Fruit fly (Drosophila melanogaster) whole organism, embryonic: Measurements from ENCODE around the gene Eip75B.
A peak's percentile ranks its signal among the peaks of the same experiment; 100 is the strongest.

Experiments used
- B-H2 ChIP-seq: fragments of 200-800 bp; sonication (Bioruptor generic); optimal IDR thresholded peaks from 2 replicates; lab custom pipeline; 2018; ENCODE audit warnings: missing biosample characterization, mild to moderate bottlenecking, missing genetic modification characterization
- C15 ChIP-seq: fragments of 200-800 bp; sonication (Bioruptor generic); IDR thresholded peaks from 3 replicates; pipeline ENCODE4 v1.3.6; 2022; ENCODE audit warnings: missing biosample characterization, missing genetic modification characterization
- CG10431 ChIP-seq: fragments of 200-800 bp; sonication (Bioruptor generic); optimal IDR thresholded peaks from 3 replicates; lab custom pipeline; 2018; ENCODE audit warnings: missing biosample characterization, mild to moderate bottlenecking, missing genetic modification characterization
- CG11247 ChIP-seq: fragments of 200-800 bp; sonication (Bioruptor generic); IDR thresholded peaks from 2 replicates; pipeline ENCODE4 v1.3.6; 2022; ENCODE audit warnings: missing biosample characterization, missing genetic modification characterization
- CG11398 ChIP-seq: fragments of 200-800 bp; sonication (Bioruptor generic); optimal IDR thresholded peaks from 2 replicates; lab custom pipeline; 2016; ENCODE audit warnings: missing biosample characterization, missing genetic modification characterization
- CG12071 ChIP-seq: fragments of 200-800 bp; sonication (Bioruptor generic); optimal IDR thresholded peaks from 3 replicates; lab custom pipeline; 2018; ENCODE audit warnings: missing biosample characterization, mild to moderate bottlenecking, missing genetic modification characterization
- CG12769 ChIP-seq: fragments of 200-800 bp; sonication (Bioruptor generic); optimal IDR thresholded peaks from 2 replicates; lab custom pipeline; 2019; ENCODE audit warnings: missing biosample characterization, mild to moderate bottlenecking, missing genetic modification characterization, moderate library complexity
- CG13296 ChIP-seq: fragments of 200-800 bp; sonication (Bioruptor generic); optimal IDR thresholded peaks from 3 replicates; lab custom pipeline; 2018; ENCODE audit warnings: missing biosample characterization, mild to moderate bottlenecking, missing genetic modification characterization
- CG13894 ChIP-seq: fragments of 200-800 bp; sonication (Bioruptor generic); optimal IDR thresholded peaks from 3 replicates; lab custom pipeline; 2018; ENCODE audit warnings: missing biosample characterization, mild to moderate bottlenecking, missing genetic modification characterization, moderate library complexity
- CG14441 ChIP-seq: fragments of 200-800 bp; sonication (Bioruptor generic); IDR thresholded peaks from 2 replicates; pipeline ENCODE4 v1.3.6; 2022; ENCODE audit warnings: missing biosample characterization, missing genetic modification characterization
- CG14667 ChIP-seq: fragments of 200-800 bp; sonication (Bioruptor generic); IDR thresholded peaks from 2 replicates; pipeline ENCODE4 v1.3.6; 2022; ENCODE audit warnings: missing biosample characterization, missing genetic modification characterization
- CG15269 ChIP-seq: fragments of 200-800 bp; sonication (Bioruptor generic); optimal IDR thresholded peaks from 2 replicates; lab custom pipeline; 2018; ENCODE audit warnings: missing biosample characterization, mild to moderate bottlenecking, missing genetic modification characterization, moderate library complexity
- CG15601 ChIP-seq: fragments of 200-800 bp; sonication (Bioruptor generic); optimal IDR thresholded peaks from 3 replicates; lab custom pipeline; 2019; ENCODE audit warnings: missing biosample characterization, mild to moderate bottlenecking, missing genetic modification characterization, moderate library complexity
- CG17829 ChIP-seq: fragments of 200-800 bp; optimal IDR thresholded peaks from 2 replicates; lab custom pipeline; 2019; ENCODE audit warnings: missing biosample characterization, mild to moderate bottlenecking, missing genetic modification characterization, moderate library complexity
- CG30403 ChIP-seq: fragments of 200-800 bp; sonication (Bioruptor generic); optimal IDR thresholded peaks from 3 replicates; lab custom pipeline; 2016; ENCODE audit warnings: missing biosample characterization, missing genetic modification characterization
- CG34422 ChIP-seq: fragments of 200-800 bp; sonication (Bioruptor generic); IDR thresholded peaks from 3 replicates; pipeline ENCODE4 v1.3.6; 2022; ENCODE audit warnings: missing biosample characterization, missing genetic modification characterization
- CG3838 ChIP-seq: fragments of 200-800 bp; sonication (Bioruptor generic); optimal IDR thresholded peaks from 3 replicates; lab custom pipeline; 2016; ENCODE audit warnings: missing biosample characterization, missing genetic modification characterization
- CG4282 ChIP-seq: fragments of 200-800 bp; sonication (Bioruptor generic); optimal IDR thresholded peaks from 2 replicates; lab custom pipeline; 2016; ENCODE audit warnings: missing biosample characterization, missing genetic modification characterization
- CG5180 ChIP-seq: fragments of 200-800 bp; sonication (Bioruptor generic); optimal IDR thresholded peaks from 3 replicates; lab custom pipeline; 2017; ENCODE audit warnings: missing biosample characterization, missing genetic modification characterization, mild to moderate bottlenecking, moderate library complexity, missing genetic modification reagents
- CG8388 ChIP-seq: fragments of 200-800 bp; sonication (Bioruptor generic); optimal IDR thresholded peaks from 2 replicates; lab custom pipeline; 2019; ENCODE audit warnings: missing biosample characterization, mild to moderate bottlenecking, missing genetic modification characterization, moderate library complexity
- CG9437 ChIP-seq: fragments of 200-800 bp; sonication (Bioruptor generic); optimal IDR thresholded peaks from 2 replicates; lab custom pipeline; 2018; ENCODE audit warnings: missing biosample characterization, mild to moderate bottlenecking, missing genetic modification characterization
- Doc3 ChIP-seq: fragments of 200-800 bp; sonication (Bioruptor generic); IDR thresholded peaks from 3 replicates; pipeline ENCODE4 v1.3.6; 2022; ENCODE audit warnings: missing biosample characterization, missing genetic modification characterization; ENCODE audit not compliant: partially characterized antibody
- GATAe ChIP-seq: fragments of 200-800 bp; sonication (Bioruptor generic); conservative IDR thresholded peaks from 2 replicates; pipeline ENCODE4 v1.3.6; 2022; ENCODE audit warnings: missing biosample characterization, missing genetic modification characterization
- H2.0 ChIP-seq: fragments of 200-800 bp; sonication (Bioruptor generic); IDR thresholded peaks from 2 replicates; pipeline ENCODE4 v1.3.6; 2022; ENCODE audit warnings: missing biosample characterization, missing genetic modification characterization
- HLH54F ChIP-seq: fragments of 200-800 bp; sonication (Bioruptor generic); optimal IDR thresholded peaks from 3 replicates; lab custom pipeline; 2016; ENCODE audit warnings: missing biosample characterization, missing genetic modification characterization
- Nf-YB ChIP-seq: fragments of 200-800 bp; sonication (Bioruptor generic); optimal IDR thresholded peaks from 3 replicates; lab custom pipeline; 2019; ENCODE audit warnings: missing biosample characterization, mild to moderate bottlenecking, missing genetic modification characterization, moderate library complexity
- Opbp ChIP-seq: fragments of 200-800 bp; sonication (Bioruptor generic); IDR thresholded peaks from 3 replicates; pipeline ENCODE4 v1.3.6; 2022; ENCODE audit warnings: missing biosample characterization, missing genetic modification characterization; ENCODE audit not compliant: partially characterized antibody
- Six4 ChIP-seq: fragments of 200-800 bp; sonication (Bioruptor generic); optimal IDR thresholded peaks from 2 replicates; lab custom pipeline; 2016; ENCODE audit warnings: missing biosample characterization, missing genetic modification characterization
- ci ChIP-seq: fragments of 200-800 bp; sonication (Bioruptor generic); IDR thresholded peaks from 3 replicates; pipeline ENCODE4 v1.3.6; 2022; ENCODE audit warnings: missing biosample characterization, missing genetic modification characterization
- cwo ChIP-seq: fragments of 200-800 bp; sonication (Bioruptor generic); optimal IDR thresholded peaks from 3 replicates; lab custom pipeline; 2017; ENCODE audit warnings: missing biosample characterization, missing genetic modification characterization, mild to moderate bottlenecking, moderate library complexity, missing genetic modification reagents
- dati ChIP-seq: fragments of 200-800 bp; sonication (Bioruptor generic); IDR thresholded peaks from 2 replicates; pipeline ENCODE4 v1.3.6; 2022; ENCODE audit warnings: missing biosample characterization, missing genetic modification characterization
- disco-r ChIP-seq: fragments of 200-800 bp; sonication (Bioruptor generic); optimal IDR thresholded peaks from 2 replicates; lab custom pipeline; 2016; ENCODE audit warnings: missing biosample characterization, missing genetic modification characterization
- ems ChIP-seq: fragments of 200-800 bp; sonication (Bioruptor generic); optimal IDR thresholded peaks from 3 replicates; lab custom pipeline; 2016; ENCODE audit warnings: missing biosample characterization, missing genetic modification characterization
- esg ChIP-seq: fragments of 200-800 bp; sonication (Bioruptor generic); conservative IDR thresholded peaks from 2 replicates; pipeline ENCODE4 v1.3.6; 2022; ENCODE audit warnings: missing biosample characterization, missing genetic modification characterization
- eve ChIP-seq, 2 experiments: fragments of >200 bp; optimal IDR thresholded peaks; 2 replicates each; lab custom pipeline; 2017; ENCODE audit warnings: missing biosample characterization in 2 of 2, missing genetic modification characterization in 2 of 2
- gcm ChIP-seq: fragments of 200-800 bp; sonication (Bioruptor generic); optimal IDR thresholded peaks from 2 replicates; lab custom pipeline; 2019; ENCODE audit warnings: missing biosample characterization, mild to moderate bottlenecking, missing genetic modification characterization, moderate library complexity
- insv ChIP-seq, 2 experiments: fragments of 200-800 bp; sonication (Bioruptor generic); optimal IDR thresholded peaks; 3 replicates each; lab custom pipeline; 2016 to 2018; ENCODE audit warnings: missing biosample characterization in 2 of 2, missing genetic modification characterization in 2 of 2
- knrl ChIP-seq: fragments of 200-800 bp; sonication (Bioruptor generic); IDR thresholded peaks from 3 replicates; pipeline ENCODE4 v1.3.6; 2022; ENCODE audit warnings: missing biosample characterization, missing genetic modification characterization; ENCODE audit not compliant: partially characterized antibody
- mld ChIP-seq: fragments of 200-800 bp; sonication (Bioruptor generic); IDR thresholded peaks from 3 replicates; pipeline ENCODE4 v1.3.6; 2022; ENCODE audit warnings: missing biosample characterization, missing genetic modification characterization; ENCODE audit not compliant: partially characterized antibody
- nmo ChIP-seq: fragments of 200-800 bp; sonication (Bioruptor generic); optimal IDR thresholded peaks from 2 replicates; lab custom pipeline; 2018; ENCODE audit warnings: missing biosample characterization, mild to moderate bottlenecking, missing genetic modification characterization, moderate library complexity
- oc ChIP-seq: fragments of 200-800 bp; sonication (Bioruptor generic); optimal IDR thresholded peaks from 2 replicates; lab custom pipeline; 2018; ENCODE audit warnings: missing biosample characterization, mild to moderate bottlenecking, missing genetic modification characterization, moderate library complexity
- pita ChIP-seq: fragments of 200-800 bp; sonication (Bioruptor generic); optimal IDR thresholded peaks from 2 replicates; lab custom pipeline; 2017; ENCODE audit warnings: missing biosample characterization, mild to moderate bottlenecking, missing genetic modification characterization
- sima ChIP-seq: fragments of 200-800 bp; sonication (Bioruptor generic); optimal IDR thresholded peaks from 2 replicates; lab custom pipeline; 2016; ENCODE audit warnings: missing biosample characterization, missing genetic modification characterization
- sna ChIP-seq: fragments of 200-800 bp; sonication (Bioruptor generic); IDR thresholded peaks from 2 replicates; pipeline ENCODE4 v1.3.6; 2022; ENCODE audit warnings: missing biosample characterization, missing genetic modification characterization; ENCODE audit not compliant: partially characterized antibody
- stc ChIP-seq: fragments of 200-800 bp; sonication (Bioruptor generic); IDR thresholded peaks from 2 replicates; pipeline ENCODE4 v1.3.6; 2022; ENCODE audit warnings: missing biosample characterization, missing genetic modification characterization
- tup ChIP-seq: fragments of 200-800 bp; sonication (Bioruptor generic); optimal IDR thresholded peaks from 2 replicates; lab custom pipeline; 2016; ENCODE audit warnings: missing biosample characterization, mild to moderate bottlenecking, missing genetic modification characterization, moderate library complexity
- usp ChIP-seq: fragments of >200 bp; optimal IDR thresholded peaks from 2 replicates; lab custom pipeline; 2017; ENCODE audit warnings: missing biosample characterization, missing genetic modification characterization
- vnd ChIP-seq: fragments of 200-800 bp; sonication (Bioruptor generic); IDR thresholded peaks from 3 replicates; pipeline ENCODE4 v1.3.6; 2022; ENCODE audit warnings: missing biosample characterization, missing genetic modification characterization; ENCODE audit not compliant: partially characterized antibody

Gene Eip75B

DNA sequence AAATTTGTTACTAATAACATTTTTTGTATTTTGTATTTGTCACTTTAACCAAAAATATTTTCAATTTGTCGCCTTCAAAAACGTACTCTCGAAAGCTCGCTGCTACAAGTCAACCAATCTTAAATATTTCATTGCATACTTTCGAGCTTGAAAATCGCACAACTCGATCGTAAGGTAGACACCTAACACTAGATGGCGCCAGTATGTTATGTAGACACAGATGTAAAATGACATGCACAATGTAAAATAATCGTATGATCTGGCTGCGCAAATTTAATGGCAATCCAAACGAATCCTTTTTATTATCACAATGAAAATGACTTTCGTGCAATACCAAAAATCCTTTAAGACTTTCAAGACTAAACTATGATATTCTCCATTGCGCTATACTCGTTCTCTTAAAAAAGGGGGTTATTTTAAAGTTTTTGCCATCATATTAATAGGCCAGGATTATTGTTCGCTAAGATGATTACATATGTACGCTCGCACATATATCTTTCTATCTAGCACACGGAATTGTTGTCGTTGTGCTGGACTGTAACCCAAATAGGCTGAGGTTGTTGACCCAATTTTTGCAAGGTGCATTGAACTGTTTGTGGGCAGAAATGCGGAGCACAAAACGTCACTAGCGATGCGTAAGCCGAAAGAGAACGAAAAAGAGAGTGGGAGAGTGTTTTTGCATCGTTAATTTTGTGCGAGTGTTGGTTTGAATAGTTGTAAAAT, 76.2 kb downstream of the Eip75B start (continued):
- TF ChIP-seq GATAe (GFP tag; lab: Robert Waterston, UW): no peak; the same call in 1 of the 2 replicates
- peak; percentile 63 for TF ChIP-seq CG15269 (tag; lab: Kevin White, UChicago)
- TF ChIP-seq CG17829: peak; percentile 99
- no peak for TF ChIP-seq Doc3
- TF ChIP-seq gcm (GFP tag; lab: Kevin White, UChicago): peak; percentile 46
- no peak for TF ChIP-seq oc
- no peak for TF ChIP-seq dati (GFP tag; lab: Robert Waterston, UW)
- TF ChIP-seq CG13296 (GFP tag; lab: Kevin White, UChicago): peak; percentile 61
- TF ChIP-seq CG5180 (GFP tag; lab: Kevin White, UChicago): peak; percentile 51
- peak; percentile 81 for TF ChIP-seq CG15601 (tag; lab: Kevin White, UChicago)
- TF ChIP-seq pita: peak; percentile 42
- peak; percentile 71 for TF ChIP-seq CG3838 (GFP tag; lab: Kevin White, UChicago)
- TF ChIP-seq CG34422: peak; percentile 54; the same call in 1 of the 3 replicates
- 0 out of 2 replicates have a peak, but pooled peaks have one; percentile 32 for TF ChIP-seq stc (GFP tag; lab: Robert Waterston, UW)
- TF ChIP-seq H2.0 (GFP tag; lab: Robert Waterston, UW): peak; percentile 37; the same call in 1 of the 2 replicates
- peak in 1 of 2 experiments; percentile 64 for TF ChIP-seq insv (GFP tag; optimal IDR thresholded peaks at IDR 0.05; lab: Kevin White, UChicago)
- TF ChIP-seq CG4282 (GFP tag; lab: Kevin White, UChicago): peak; percentile 22
- peak; percentile 51 for TF ChIP-seq CG13894 (tag; lab: Kevin White, UChicago)
- peak; percentile 27 for TF ChIP-seq cwo (GFP tag; lab: Kevin White, UChicago)
- TF ChIP-seq Nf-YB (GFP tag; lab: Kevin White, UChicago): peak; percentile 60
- peak; percentile 76 for TF ChIP-seq CG12769 (tag; lab: Kevin White, UChicago)
- peak; percentile 45 for TF ChIP-seq CG11398 (GFP tag; lab: Kevin White, UChicago)
- TF ChIP-seq CG12071 (GFP tag; lab: Kevin White, UChicago): peak; percentile 73
- TF ChIP-seq ci (GFP tag; lab: Robert Waterston, UW): peak; percentile 88
- no peak for TF ChIP-seq vnd (GFP tag; lab: Robert Waterston, UW)
- TF ChIP-seq CG30403 (GFP tag; lab: Kevin White, UChicago): peak; percentile 46
- TF ChIP-seq CG10431 (GFP tag; lab: Kevin White, UChicago): peak; percentile 35
- no peak for TF ChIP-seq CG14441 (GFP tag; lab: Robert Waterston, UW)
- peak; percentile 54; the same call in 2 of the 3 replicates for TF ChIP-seq Opbp (GFP tag; lab: Robert Waterston, UW)
- no peak for TF ChIP-seq mld (GFP tag; lab: Robert Waterston, UW)
- TF ChIP-seq CG14667: no peak
- peak; percentile 21 for TF ChIP-seq HLH54F (GFP tag; lab: Kevin White, UChicago)
- TF ChIP-seq eve (GFP tag; optimal IDR thresholded peaks at IDR 0.05; lab: Kevin White, UChicago): peak in 1 of 2 experiments; percentile 85
- peak; percentile 31 for TF ChIP-seq CG9437 (GFP tag; lab: Kevin White, UChicago)
- no peak for TF ChIP-seq C15 (GFP tag; lab: Robert Waterston, UW)
- TF ChIP-seq Six4 (GFP tag; lab: Kevin White, UChicago): peak; percentile 30
- no peak for TF ChIP-seq esg (GFP tag; lab: Robert Waterston, UW)
- peak; percentile 25 for TF ChIP-seq sima (GFP tag; lab: Kevin White, UChicago)
- peak; percentile 65 for TF ChIP-seq nmo
- TF ChIP-seq disco-r: peak; percentile 65
- peak; percentile 72 for TF ChIP-seq B-H2 (GFP tag; lab: Kevin White, UChicago)
- peak; percentile 55 for TF ChIP-seq ems (GFP tag; lab: Kevin White, UChicago)
- TF ChIP-seq knrl (GFP tag; lab: Robert Waterston, UW): peak; percentile 56
- TF ChIP-seq usp (GFP tag; lab: Kevin White, UChicago): no peak
- no peak for TF ChIP-seq sna (GFP tag; lab: Robert Waterston, UW)
- peak; percentile 61 for TF ChIP-seq CG8388 (GFP tag; lab: Kevin White, UChicago)
- peak; percentile 46; the same call in 1 of the 2 replicates for TF ChIP-seq CG11247 (GFP tag; lab: Robert Waterston, UW)
- TF ChIP-seq tup (GFP tag; lab: Kevin White, UChicago): no peak
